Fruit fly (Drosophila melanogaster): Measurements from ENCODE around the gene CG42709.

Gene CG42709

DNA sequence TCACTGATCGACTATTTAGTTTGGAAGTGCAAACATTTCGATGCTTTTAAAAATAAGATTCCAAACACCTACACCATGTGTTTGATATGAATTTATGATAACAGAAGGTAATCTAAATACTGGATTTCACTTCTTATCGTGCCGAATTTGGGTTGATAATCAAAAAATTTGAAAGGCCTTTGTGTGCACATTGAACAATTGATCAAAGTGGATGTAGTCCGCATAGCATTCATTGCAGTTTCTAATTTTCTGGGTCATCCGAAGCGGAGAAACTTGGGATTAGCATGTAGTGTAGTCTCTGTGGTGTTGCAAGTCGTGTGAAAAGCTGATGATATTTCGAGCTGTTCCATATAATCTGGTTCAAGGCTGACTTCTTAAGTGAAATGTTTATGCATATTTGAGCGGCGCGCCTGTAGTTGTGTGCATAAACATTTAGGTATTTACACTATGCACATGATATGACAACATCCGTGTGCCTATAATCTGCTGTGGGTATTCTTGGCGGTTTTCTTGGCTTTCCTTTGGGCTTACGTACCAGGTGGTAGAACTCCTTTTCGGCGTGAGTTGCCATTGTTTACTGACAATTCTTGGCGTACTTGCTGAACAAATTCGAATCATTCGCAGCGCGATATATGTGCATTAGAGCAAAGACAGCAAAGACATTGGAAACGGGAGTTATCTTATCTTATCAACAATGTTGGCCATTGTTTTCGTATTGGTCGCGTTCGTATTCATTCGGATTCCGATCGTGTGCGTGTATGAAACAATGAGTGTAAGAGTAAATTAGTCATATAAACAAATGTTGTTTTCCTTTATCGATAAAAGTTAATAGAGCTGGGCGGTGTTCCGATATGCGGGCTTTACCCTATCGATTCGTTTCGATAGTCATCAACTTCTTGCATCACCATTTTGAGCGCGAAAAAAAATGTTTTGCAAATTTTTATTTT, 17.0 kb upstream of the CG42709 start, which contains the start of gene Hip1 (continued):
- no peak for TF ChIP-seq CG11695 (GFP tag; IDR thresholded peaks at IDR 0.05)
- TF ChIP-seq Sry-δ (GFP tag; optimal IDR thresholded peaks at IDR 0.05), result peak; percentile 95
- TF ChIP-seq CG15601 (tag; optimal IDR thresholded peaks at IDR 0.05), result no peak
- peak; percentile 61 for TF ChIP-seq CG2129 (GFP tag; IDR thresholded peaks at IDR 0.05; ENCODE audit: partially characterized antibody)
- TF ChIP-seq dmrt11E (tag; optimal IDR thresholded peaks at IDR 0.05), result no peak
- peak; percentile 84 for TF ChIP-seq CG42726 (GFP tag; IDR thresholded peaks at IDR 0.05; ENCODE audit: partially characterized antibody)
- no peak for TF ChIP-seq Neu2 (GFP tag; optimal IDR thresholded peaks at IDR 0.05; ENCODE audit: borderline replicate concordance)
- peak; percentile 88 for TF ChIP-seq Dp (GFP tag; optimal IDR thresholded peaks at IDR 0.05)
- TF ChIP-seq gfzf (GFP tag; optimal IDR thresholded peaks at IDR 0.05), result peak; percentile 15
- no peak for TF ChIP-seq CG7745 (tag; optimal IDR thresholded peaks at IDR 0.05)
- TF ChIP-seq grau (tag; optimal IDR thresholded peaks at IDR 0.05), result no peak
- TF ChIP-seq fd102C (GFP tag; optimal IDR thresholded peaks at IDR 0.05), result no peak
- TF ChIP-seq mirr (GFP tag; optimal IDR thresholded peaks at IDR 0.05), result peak; percentile 96
- peak; percentile 81 for TF ChIP-seq mld (GFP tag; IDR thresholded peaks at IDR 0.05; ENCODE audit: partially characterized antibody)
- TF ChIP-seq Gsc (GFP tag; IDR thresholded peaks at IDR 0.05), result no peak
- TF ChIP-seq Side (GFP tag; optimal IDR thresholded peaks at IDR 0.05), result peak; percentile 14
- peak; percentile 78 for TF ChIP-seq ato (GFP tag; IDR thresholded peaks at IDR 0.05; ENCODE audit: partially characterized antibody)
- TF ChIP-seq dimm (GFP tag; IDR thresholded peaks at IDR 0.05), result no peak
- TF ChIP-seq tna (GFP tag; IDR thresholded peaks at IDR 0.05; ENCODE audit: partially characterized antibody), result peak; percentile 84
- TF ChIP-seq row (GFP tag; IDR thresholded peaks at IDR 0.05), result no peak; the same call in 2 of the 3 replicates
- no peak for TF ChIP-seq CG12219 (GFP tag; optimal IDR thresholded peaks at IDR 0.05)
- peak; percentile 88 for TF ChIP-seq CG8924 (tag; optimal IDR thresholded peaks at IDR 0.05)
- peak; percentile 96 for TF ChIP-seq E2f2 (GFP tag; IDR thresholded peaks at IDR 0.05)
- no peak for TF ChIP-seq gce (GFP tag; IDR thresholded peaks at IDR 0.05)
- no peak for TF ChIP-seq tin (GFP tag; optimal IDR thresholded peaks at IDR 0.05)
- no peak for TF ChIP-seq wdn (GFP tag; IDR thresholded peaks at IDR 0.05)
- TF ChIP-seq Mrtf (GFP tag; IDR thresholded peaks at IDR 0.05), result no peak
- no peak for TF ChIP-seq CG17912 (GFP tag; optimal IDR thresholded peaks at IDR 0.05)
- TF ChIP-seq H15 (GFP tag; IDR thresholded peaks at IDR 0.05), result no peak
- peak; percentile 13 for TF ChIP-seq Sin3A (optimal IDR thresholded peaks at IDR 0.05)
- no peak for TF ChIP-seq CG7928 (GFP tag; optimal IDR thresholded peaks at IDR 0.05)
- TF ChIP-seq Deaf1 (tag; optimal IDR thresholded peaks at IDR 0.05), result peak; percentile 95
- no peak for TF ChIP-seq Dad (GFP tag; optimal IDR thresholded peaks at IDR 0.05)
- TF ChIP-seq Med (GFP tag), result no peak
- TF ChIP-seq CG6854 (GFP tag; optimal IDR thresholded peaks at IDR 0.05), result no peak
- TF ChIP-seq Doc3 (GFP tag; IDR thresholded peaks at IDR 0.05; ENCODE audit: partially characterized antibody), result peak; percentile 83
- TF ChIP-seq CG7963 (GFP tag; IDR thresholded peaks at IDR 0.05; ENCODE audit: partially characterized antibody), result peak; percentile 70; the same call in 2 of the 3 replicates
- TF ChIP-seq D19A (tag; optimal IDR thresholded peaks at IDR 0.05), result no peak
- no peak for TF ChIP-seq Dbx (GFP tag; IDR thresholded peaks at IDR 0.05)
- TF ChIP-seq CG1233 (GFP tag; optimal IDR thresholded peaks at IDR 0.05), result no peak
- TF ChIP-seq dati (GFP tag; IDR thresholded peaks at IDR 0.05), result no peak
- TF ChIP-seq PHDP (tag; optimal IDR thresholded peaks at IDR 0.05), result no peak
- no peak for TF ChIP-seq CG10654 (GFP tag; optimal IDR thresholded peaks at IDR 0.05)
- peak; percentile 89 for TF ChIP-seq CG6791 (GFP tag; IDR thresholded peaks at IDR 0.05; ENCODE audit: partially characterized antibody)
- TF ChIP-seq eve (GFP tag; optimal IDR thresholded peaks at IDR 0.05), result peak in 1 of 2 experiments; percentile 67
- TF ChIP-seq CG34224 (GFP tag; IDR thresholded peaks at IDR 0.05; ENCODE audit: partially characterized antibody), result peak; percentile 92
- TF ChIP-seq dmrt99B (tag; optimal IDR thresholded peaks at IDR 0.05), result no peak
- TF ChIP-seq CG18011 (GFP tag; optimal IDR thresholded peaks at IDR 0.05), result no peak
